Fruit fly (Drosophila melanogaster) whole organism, embryonic: ENCODE results near the gene Vav.
A peak's percentile ranks its signal among the peaks of the same experiment; 100 is the strongest.

Experiments
- Atf-2 ChIP-seq: fragments of 200-800 bp; sonication (Bioruptor generic); optimal IDR thresholded peaks from 2 replicates; lab custom pipeline; 2016; ENCODE audit warnings: missing biosample characterization, missing genetic modification characterization
- CG10654 ChIP-seq: fragments of 200-800 bp; sonication (Bioruptor generic); optimal IDR thresholded peaks from 2 replicates; lab custom pipeline; 2016; ENCODE audit warnings: missing biosample characterization, missing genetic modification characterization
- CG11695 ChIP-seq: fragments of 200-800 bp; sonication (Bioruptor generic); IDR thresholded peaks from 3 replicates; pipeline ENCODE4 v1.3.6; 2022; ENCODE audit warnings: missing biosample characterization, missing genetic modification characterization
- CG12942 ChIP-seq: fragments of 200-800 bp; sonication (Bioruptor generic); optimal IDR thresholded peaks from 3 replicates; lab custom pipeline; 2016; ENCODE audit warnings: missing biosample characterization, missing genetic modification characterization
- CG13296 ChIP-seq: fragments of 200-800 bp; sonication (Bioruptor generic); optimal IDR thresholded peaks from 3 replicates; lab custom pipeline; 2018; ENCODE audit warnings: missing biosample characterization, mild to moderate bottlenecking, missing genetic modification characterization
- CG13424 ChIP-seq: fragments of 200-800 bp; sonication (Bioruptor generic); optimal IDR thresholded peaks from 2 replicates; lab custom pipeline; 2019; ENCODE audit warnings: missing biosample characterization, mild to moderate bottlenecking, missing genetic modification characterization, moderate library complexity
- CG1529 ChIP-seq: fragments of 200-800 bp; sonication (Bioruptor generic); optimal IDR thresholded peaks from 3 replicates; lab custom pipeline; 2018; ENCODE audit warnings: missing biosample characterization, missing genetic modification characterization
- CG2120 ChIP-seq: fragments of 200-800 bp; sonication (Bioruptor generic); optimal IDR thresholded peaks from 3 replicates; lab custom pipeline; 2016; ENCODE audit warnings: missing biosample characterization, missing genetic modification characterization
- CG4328 ChIP-seq: fragments of 200-800 bp; sonication (Bioruptor generic); optimal IDR thresholded peaks from 3 replicates; lab custom pipeline; 2017; ENCODE audit warnings: missing biosample characterization, missing genetic modification reagents, missing genetic modification characterization
- CG4360 ChIP-seq: fragments of 200-800 bp; sonication (Bioruptor generic); IDR thresholded peaks from 2 replicates; pipeline ENCODE4 v1.3.6; 2022; ENCODE audit warnings: missing biosample characterization, missing genetic modification characterization
- CG5180 ChIP-seq: fragments of 200-800 bp; sonication (Bioruptor generic); optimal IDR thresholded peaks from 3 replicates; lab custom pipeline; 2017; ENCODE audit warnings: missing biosample characterization, missing genetic modification characterization, mild to moderate bottlenecking, moderate library complexity, missing genetic modification reagents
- CG6254 ChIP-seq: fragments of 200-800 bp; sonication (Bioruptor generic); optimal IDR thresholded peaks from 3 replicates; lab custom pipeline; 2017; ENCODE audit warnings: mild to moderate bottlenecking, missing biosample characterization, missing genetic modification reagents, missing genetic modification characterization
- CG6813 ChIP-seq: fragments of 200-800 bp; sonication (Bioruptor generic); optimal IDR thresholded peaks from 2 replicates; lab custom pipeline; 2017; ENCODE audit warnings: missing biosample characterization, missing genetic modification characterization, mild to moderate bottlenecking, moderate library complexity, missing genetic modification reagents
- CG7556 ChIP-seq: fragments of 200-800 bp; sonication (Bioruptor generic); optimal IDR thresholded peaks from 2 replicates; lab custom pipeline; 2017; ENCODE audit warnings: missing biosample characterization, mild to moderate bottlenecking, missing genetic modification characterization
- CG7987 ChIP-seq: fragments of 200-800 bp; sonication (Bioruptor generic); optimal IDR thresholded peaks from 2 replicates; lab custom pipeline; 2018; ENCODE audit warnings: missing biosample characterization, mild to moderate bottlenecking, missing genetic modification characterization, moderate library complexity
- CG9437 ChIP-seq: fragments of 200-800 bp; sonication (Bioruptor generic); optimal IDR thresholded peaks from 2 replicates; lab custom pipeline; 2018; ENCODE audit warnings: missing biosample characterization, mild to moderate bottlenecking, missing genetic modification characterization
- Dad ChIP-seq: fragments of 200-800 bp; sonication (Bioruptor generic); optimal IDR thresholded peaks from 3 replicates; lab custom pipeline; 2016; ENCODE audit warnings: missing biosample characterization, missing genetic modification characterization
- Dip3 ChIP-seq: fragments of 200-800 bp; sonication (Bioruptor generic); optimal IDR thresholded peaks from 3 replicates; lab custom pipeline; 2016; ENCODE audit warnings: missing biosample characterization, missing genetic modification characterization
- Doc2 ChIP-seq: fragments of 200-800 bp; sonication (Bioruptor generic); IDR thresholded peaks from 2 replicates; pipeline ENCODE4 v1.3.6; 2022; ENCODE audit warnings: missing biosample characterization, missing genetic modification characterization
- Dref ChIP-seq: fragments of 200-800 bp; sonication (Bioruptor generic); IDR thresholded peaks from 2 replicates; pipeline ENCODE4 v1.3.6; 2022; ENCODE audit warnings: missing biosample characterization, missing genetic modification characterization
- E2f2 ChIP-seq: fragments of 200-800 bp; sonication (Bioruptor generic); IDR thresholded peaks from 2 replicates; pipeline ENCODE4 v1.3.6; 2022; ENCODE audit warnings: missing biosample characterization, missing genetic modification characterization
- Elba2 ChIP-seq: fragments of 200-800 bp; sonication (Bioruptor generic); optimal IDR thresholded peaks from 3 replicates; lab custom pipeline; 2016; ENCODE audit warnings: missing biosample characterization, missing genetic modification characterization
- Ets65A ChIP-seq: fragments of 200-800 bp; sonication (Bioruptor generic); peaks from one replicate; lab custom pipeline; 2016; ENCODE audit warnings: missing biosample characterization, missing genetic modification characterization
- Hr39 ChIP-seq: fragments of >200 bp; optimal IDR thresholded peaks from 2 replicates; lab custom pipeline; 2017
- MBD-R2 ChIP-seq: fragments of 200-800 bp; sonication (Bioruptor generic); IDR thresholded peaks from 2 replicates; pipeline ENCODE4 v1.3.6; 2022; ENCODE audit warnings: missing biosample characterization, missing genetic modification characterization
- MESR4 ChIP-seq: fragments of 200-800 bp; sonication (Bioruptor generic); optimal IDR thresholded peaks from 2 replicates; lab custom pipeline; 2018; ENCODE audit warnings: missing biosample characterization, mild to moderate bottlenecking, missing genetic modification characterization, moderate library complexity
- Mrtf ChIP-seq: fragments of 200-800 bp; sonication (Bioruptor generic); IDR thresholded peaks from 3 replicates; pipeline ENCODE4 v1.3.6; 2022; ENCODE audit warnings: missing biosample characterization, missing genetic modification characterization
- Poxn ChIP-seq: fragments of 200-800 bp; sonication (Bioruptor generic); IDR thresholded peaks from 2 replicates; pipeline ENCODE4 v1.3.6; 2022; ENCODE audit warnings: missing biosample characterization, missing genetic modification characterization
- amos ChIP-seq: fragments of 200-800 bp; sonication (Bioruptor generic); IDR thresholded peaks from 2 replicates; pipeline ENCODE4 v1.3.6; 2022; ENCODE audit warnings: missing biosample characterization, missing genetic modification characterization; ENCODE audit not compliant: partially characterized antibody
- az2 ChIP-seq: fragments of 200-800 bp; sonication (Bioruptor generic); optimal IDR thresholded peaks from 3 replicates; lab custom pipeline; 2016; ENCODE audit warnings: missing biosample characterization, missing genetic modification characterization
- bcd ChIP-seq: fragments of 200-800 bp; sonication (Bioruptor generic); optimal IDR thresholded peaks from 2 replicates; lab custom pipeline; 2017; ENCODE audit warnings: missing biosample characterization, mild to moderate bottlenecking, missing genetic modification characterization
- bowl ChIP-seq: fragments of 200-800 bp; sonication (Bioruptor generic); IDR thresholded peaks from 2 replicates; pipeline ENCODE4 v1.3.6; 2022; ENCODE audit warnings: missing biosample characterization, missing genetic modification characterization
- crc ChIP-seq: fragments of 200-800 bp; sonication (Bioruptor generic); optimal IDR thresholded peaks from 2 replicates; lab custom pipeline; 2016; ENCODE audit warnings: missing biosample characterization, missing genetic modification characterization
- croc ChIP-seq: fragments of 200-800 bp; sonication (Bioruptor generic); conservative IDR thresholded peaks from 3 replicates; pipeline ENCODE4 v1.3.6; 2022; ENCODE audit warnings: missing biosample characterization, missing genetic modification characterization
- fu2 ChIP-seq: fragments of 200-800 bp; sonication (Bioruptor generic); optimal IDR thresholded peaks from 2 replicates; lab custom pipeline; 2016; ENCODE audit warnings: missing biosample characterization, missing genetic modification characterization
- gem ChIP-seq: fragments of 200-800 bp; sonication (Bioruptor generic); optimal IDR thresholded peaks from 2 replicates; lab custom pipeline; 2019; ENCODE audit warnings: missing biosample characterization, mild to moderate bottlenecking, missing genetic modification characterization, moderate library complexity
- grau ChIP-seq: fragments of 200-800 bp; optimal IDR thresholded peaks from 3 replicates; lab custom pipeline; 2019; ENCODE audit warnings: missing biosample characterization, mild to moderate bottlenecking, missing genetic modification characterization, moderate library complexity
- grn ChIP-seq: fragments of 200-800 bp; sonication (Bioruptor generic); optimal IDR thresholded peaks from 3 replicates; lab custom pipeline; 2017; ENCODE audit warnings: missing biosample characterization, missing genetic modification characterization
- ham ChIP-seq: fragments of 200-800 bp; sonication (Bioruptor generic); IDR thresholded peaks from 2 replicates; pipeline ENCODE4 v1.3.6; 2022; ENCODE audit warnings: missing biosample characterization, missing genetic modification characterization
- inv ChIP-seq: fragments of 200-800 bp; sonication (Bioruptor generic); IDR thresholded peaks from 2 replicates; pipeline ENCODE4 v1.3.6; 2022; ENCODE audit warnings: missing biosample characterization, missing genetic modification characterization; ENCODE audit not compliant: partially characterized antibody
- lola ChIP-seq, 3 experiments: fragments of >200 bp in 2 of 3; fragments of 200-800 bp in 1 of 3; sonication (Bioruptor generic) in 1 of 3; optimal IDR thresholded peaks; 2 replicates each; lab custom pipeline; 2017 to 2019; ENCODE audit warnings: missing biosample characterization in 3 of 3, missing genetic modification characterization in 3 of 3, mild to moderate bottlenecking in 1 of 3, moderate library complexity in 1 of 3
- mld ChIP-seq: fragments of 200-800 bp; sonication (Bioruptor generic); IDR thresholded peaks from 3 replicates; pipeline ENCODE4 v1.3.6; 2022; ENCODE audit warnings: missing biosample characterization, missing genetic modification characterization; ENCODE audit not compliant: partially characterized antibody
- nerfin-1 ChIP-seq: fragments of 200-800 bp; sonication (Bioruptor generic); optimal IDR thresholded peaks from 3 replicates; lab custom pipeline; 2019; ENCODE audit warnings: missing biosample characterization, mild to moderate bottlenecking, missing genetic modification characterization, moderate library complexity
- odd ChIP-seq: fragments of 200-800 bp; sonication (Bioruptor generic); optimal IDR thresholded peaks from 2 replicates; lab custom pipeline; 2017; ENCODE audit warnings: missing biosample characterization, mild to moderate bottlenecking, missing genetic modification characterization
- pan ChIP-seq, 4 experiments: fragments of >200 bp in 3 of 4; fragments of 200-800 bp in 1 of 4; sonication (Bioruptor generic) in 1 of 4; optimal IDR thresholded peaks in 3 of 4; IDR thresholded peaks in 1 of 4; 2 replicates each; pipeline versions ENCODE4 v1.3.6 to Lab custom; 2017 to 2022; ENCODE audit warnings: missing biosample characterization in 2 of 4, missing genetic modification characterization in 2 of 4, mixed read lengths in 1 of 4
- phol ChIP-seq: fragments of 200-800 bp; sonication (Bioruptor generic); optimal IDR thresholded peaks from 3 replicates; lab custom pipeline; 2018; ENCODE audit warnings: missing biosample characterization, mild to moderate bottlenecking, missing genetic modification characterization, moderate library complexity
- ro ChIP-seq: fragments of 200-800 bp; sonication (Bioruptor generic); IDR thresholded peaks from 2 replicates; pipeline ENCODE4 v1.3.6; 2022; ENCODE audit warnings: missing biosample characterization, missing genetic modification characterization
- seq ChIP-seq: fragments of 200-800 bp; sonication (Bioruptor generic); IDR thresholded peaks from 2 replicates; pipeline ENCODE4 v1.3.6; 2022; ENCODE audit warnings: missing biosample characterization, missing genetic modification characterization
- twi ChIP-seq: fragments of 200-800 bp; optimal IDR thresholded peaks from 2 replicates; lab custom pipeline; 2019; ENCODE audit warnings: missing biosample characterization, mild to moderate bottlenecking, missing genetic modification characterization, moderate library complexity
- unpg ChIP-seq: fragments of 200-800 bp; sonication (Bioruptor generic); optimal IDR thresholded peaks from 3 replicates; lab custom pipeline; 2018; ENCODE audit warnings: missing biosample characterization, mild to moderate bottlenecking, missing genetic modification characterization, moderate library complexity

Gene Vav

dm6 chrX:19248426-19249217 is 13.0 kb upstream of the Vav start, which contains the start of gene Hs3st-B (continued):
- no peak for TF ChIP-seq grau (tag; lab: Kevin White, UChicago)
- TF ChIP-seq amos (GFP tag; lab: Robert Waterston, UW), result no peak
- no peak for TF ChIP-seq ham (GFP tag; lab: Robert Waterston, UW)
- TF ChIP-seq pan (optimal IDR thresholded peaks at IDR 0.05; lab: Kevin White, UChicago), result no peak
- peak in 1 of 2 experiments; percentile 32 for TF ChIP-seq pan (GFP tag; optimal IDR thresholded peaks at IDR 0.05 in 1 of 2, IDR thresholded peaks at IDR 0.05 in 1 of 2)
- TF ChIP-seq Dref (GFP tag; lab: Robert Waterston, UW), result no peak
- no peak for TF ChIP-seq CG13296 (GFP tag; lab: Kevin White, UChicago)
- no peak for TF ChIP-seq gem
- no peak for TF ChIP-seq bcd (GFP tag; lab: Kevin White, UChicago)
- no peak for TF ChIP-seq CG4360
- no peak for TF ChIP-seq Doc2
- TF ChIP-seq grn (GFP tag; lab: Kevin White, UChicago), result no peak
- TF ChIP-seq CG4328 (GFP tag; lab: Kevin White, UChicago), result no peak
- TF ChIP-seq MBD-R2 (GFP tag; lab: Robert Waterston, UW), result no peak
- TF ChIP-seq E2f2 (GFP tag; lab: Robert Waterston, UW), result no peak; the same call in 1 of the 2 replicates
- no peak for TF ChIP-seq seq
- no peak for TF ChIP-seq bowl
- no peak for TF ChIP-seq mld (GFP tag; lab: Robert Waterston, UW)
- no peak for TF ChIP-seq CG6813 (GFP tag; lab: Kevin White, UChicago)
- peak; percentile 65 for TF ChIP-seq CG7556
- no peak for TF ChIP-seq lola (GFP tag; optimal IDR thresholded peaks at IDR 0.05; lab: Kevin White, UChicago)
- TF ChIP-seq Atf-2, result no peak
- TF ChIP-seq crc (GFP tag; lab: Kevin White, UChicago), result no peak
- TF ChIP-seq CG7987 (GFP tag; lab: Kevin White, UChicago), result no peak
- no peak for TF ChIP-seq MESR4 (GFP tag; lab: Kevin White, UChicago)
- TF ChIP-seq Dad (GFP tag; lab: Kevin White, UChicago), result no peak
- TF ChIP-seq CG9437 (GFP tag; lab: Kevin White, UChicago), result peak; percentile 26
- TF ChIP-seq CG11695 (GFP tag; lab: Robert Waterston, UW), result 0 out of 3 replicates have a peak, but pooled peaks have one; percentile 40
- TF ChIP-seq az2 (GFP tag; lab: Kevin White, UChicago), result no peak
- TF ChIP-seq CG6254 (GFP tag; lab: Kevin White, UChicago), result no peak
- no peak for TF ChIP-seq CG13424 (tag; lab: Kevin White, UChicago)
- no peak for TF ChIP-seq CG12942 (GFP tag; lab: Kevin White, UChicago)
- no peak for TF ChIP-seq twi (tag; lab: Kevin White, UChicago)
- TF ChIP-seq ro (GFP tag; lab: Robert Waterston, UW), result no peak
- TF ChIP-seq Dip3 (GFP tag; lab: Kevin White, UChicago), result no peak
- no peak for TF ChIP-seq fu2 (GFP tag; lab: Kevin White, UChicago)
- TF ChIP-seq nerfin-1 (tag; lab: Kevin White, UChicago), result peak; percentile 81
- no peak for TF ChIP-seq inv
- peak; percentile 25 for TF ChIP-seq phol
- TF ChIP-seq CG10654 (GFP tag; lab: Kevin White, UChicago), result no peak
- no peak for TF ChIP-seq CG5180 (GFP tag; lab: Kevin White, UChicago)
- TF ChIP-seq Hr39 (lab: Kevin White, UChicago), result no peak
- TF ChIP-seq Elba2, result no peak
- TF ChIP-seq unpg (GFP tag; lab: Kevin White, UChicago), result no peak
- no peak for TF ChIP-seq odd (GFP tag; lab: Kevin White, UChicago)
- peak; percentile 32 for TF ChIP-seq CG2120 (GFP tag; lab: Kevin White, UChicago)
- no peak for TF ChIP-seq Mrtf (GFP tag; lab: Robert Waterston, UW)
- TF ChIP-seq Poxn (GFP tag; lab: Robert Waterston, UW), result no peak
- peak; percentile 87 for TF ChIP-seq Ets65A (GFP tag; lab: Kevin White, UChicago)
- TF ChIP-seq croc (GFP tag; lab: Robert Waterston, UW), result no peak
- TF ChIP-seq CG1529, result no peak
